Worm (Caenorhabditis elegans) whole organism, young adult: ENCODE results near the gene C28G1.2.
A peak's percentile ranks its signal among the peaks of the same experiment; 100 is the strongest.

Source experiments
- B0261.1 ChIP-seq: sonication (generic microtip); optimal IDR thresholded peaks from 2 replicates; lab custom pipeline; 2016; ENCODE audit warnings: mild to moderate bottlenecking, missing genetic modification characterization, moderate library complexity, missing compliant biosample characterization
- B0336.3 ChIP-seq: fragments of 200-800 bp; sonication (Bioruptor generic); IDR thresholded peaks from 2 replicates; pipeline ENCODE4 v1.3.6; 2022; ENCODE audit warnings: missing genetic modification characterization, missing compliant biosample characterization
- D2030.7 ChIP-seq: fragments of 200-800 bp; sonication (Bioruptor generic); IDR thresholded peaks from 2 replicates; pipeline ENCODE4 v1.3.6; 2022; ENCODE audit warnings: missing genetic modification reagents, missing genetic modification characterization, missing compliant biosample characterization
- F33H1.4 ChIP-seq: fragments of 200-800 bp; sonication (Bioruptor generic); IDR thresholded peaks from 2 replicates; pipeline ENCODE4 v1.3.6; 2022; ENCODE audit warnings: missing genetic modification reagents, missing genetic modification characterization, missing compliant biosample characterization
- F37B4.10 ChIP-seq: fragments of 200-800 bp; sonication (Bioruptor generic); IDR thresholded peaks from 2 replicates; pipeline ENCODE4 v1.3.6; 2022; ENCODE audit warnings: missing genetic modification characterization, missing compliant biosample characterization
- F55B11.4 ChIP-seq: sonication (generic microtip); optimal IDR thresholded peaks from 2 replicates; lab custom pipeline; 2016; ENCODE audit warnings: missing compliant biosample characterization, missing genetic modification characterization, borderline replicate concordance; ENCODE audit not compliant: insufficient read depth
- K11D2.4 ChIP-seq: fragments of 200-800 bp; sonication (Bioruptor generic); IDR thresholded peaks from 2 replicates; pipeline ENCODE4 v1.3.6; 2022; ENCODE audit warnings: missing genetic modification reagents, missing genetic modification characterization, missing compliant biosample characterization
- T26A5.8 ChIP-seq: sonication (generic microtip); optimal IDR thresholded peaks from 2 replicates; lab custom pipeline; 2016; ENCODE audit warnings: missing genetic modification characterization, missing compliant biosample characterization
- Y53G8AR.9 ChIP-seq: fragments of 200-800 bp; sonication (Bioruptor generic); conservative IDR thresholded peaks from 2 replicates; pipeline ENCODE4 v1.3.6; 2022; ENCODE audit warnings: missing genetic modification reagents, missing genetic modification characterization, missing compliant biosample characterization
- ZK185.1 ChIP-seq: sonication (generic microtip); optimal IDR thresholded peaks from 2 replicates; lab custom pipeline; 2016; ENCODE audit warnings: mild to moderate bottlenecking, missing genetic modification characterization, missing compliant biosample characterization; ENCODE audit not compliant: poor library complexity, severe bottlenecking
- aptf-3 ChIP-seq: fragments of 200-800 bp; sonication (Bioruptor generic); IDR thresholded peaks from 2 replicates; pipeline ENCODE4 v1.3.6; 2022; ENCODE audit warnings: missing genetic modification characterization, missing compliant biosample characterization
- attf-5 ChIP-seq: fragments of 200-800 bp; sonication (Bioruptor generic); optimal IDR thresholded peaks from 2 replicates; lab custom pipeline; 2018; ENCODE audit warnings: mild to moderate bottlenecking, missing genetic modification characterization, missing compliant biosample characterization
- bed-1 ChIP-seq: fragments of 200-800 bp; sonication (Bioruptor generic); IDR thresholded peaks from 2 replicates; pipeline ENCODE4 v1.3.6; 2022; ENCODE audit warnings: missing genetic modification reagents, missing genetic modification characterization, missing compliant biosample characterization
- cebp-1 ChIP-seq, 2 experiments: fragments of 200-800 bp in 1 of 2; sonication (Bioruptor generic) in 1 of 2; sonication (generic microtip) in 1 of 2; IDR thresholded peaks in 1 of 2; optimal IDR thresholded peaks in 1 of 2; 2 replicates each; pipeline versions ENCODE4 v1.3.6 to Lab custom; 2017 to 2022; ENCODE audit warnings: missing compliant biosample characterization in 2 of 2, missing genetic modification characterization in 2 of 2, mild to moderate bottlenecking in 1 of 2, missing genetic modification reagents in 1 of 2, moderate library complexity in 1 of 2
- ceh-27 ChIP-seq: fragments of 200-800 bp; sonication (Bioruptor generic); optimal IDR thresholded peaks from 2 replicates; lab custom pipeline; 2018; ENCODE audit warnings: mild to moderate bottlenecking, missing genetic modification characterization, moderate library complexity, missing compliant biosample characterization
- ceh-91 ChIP-seq: fragments of 200-800 bp; sonication (Bioruptor generic); IDR thresholded peaks from 2 replicates; pipeline ENCODE4 v1.3.6; 2022; ENCODE audit warnings: missing genetic modification reagents, missing genetic modification characterization, missing compliant biosample characterization
- die-1 ChIP-seq: sonication (generic microtip); optimal IDR thresholded peaks from 2 replicates; lab custom pipeline; 2016; ENCODE audit warnings: missing genotype, mild to moderate bottlenecking, missing genetic modification characterization, missing compliant biosample characterization
- dpff-1 ChIP-seq: sonication (generic microtip); optimal IDR thresholded peaks from 2 replicates; lab custom pipeline; 2017; ENCODE audit warnings: mild to moderate bottlenecking, missing genetic modification characterization, missing compliant biosample characterization
- efl-1 ChIP-seq: fragments of 150-350 bp; optimal IDR thresholded peaks from 2 replicates; lab custom pipeline; 2014; ENCODE audit warnings: missing biosample characterization, missing genetic modification reagents, missing genetic modification characterization
- gei-17 ChIP-seq: fragments of 200-800 bp; sonication (Bioruptor generic); optimal IDR thresholded peaks from 2 replicates; lab custom pipeline; 2018; ENCODE audit warnings: mild to moderate bottlenecking, missing genetic modification characterization, missing compliant biosample characterization
- hmg-20 ChIP-seq: fragments of 200-800 bp; sonication (Bioruptor generic); IDR thresholded peaks from 2 replicates; pipeline ENCODE4 v1.3.6; 2022; ENCODE audit warnings: missing genetic modification reagents, missing genetic modification characterization, missing compliant biosample characterization
- hsf-1 ChIP-seq: fragments of 200-800 bp; sonication (Bioruptor generic); IDR thresholded peaks from 2 replicates; pipeline ENCODE4 v1.3.6; 2022; ENCODE audit warnings: missing genetic modification reagents, missing genetic modification characterization, missing compliant biosample characterization
- lag-1 ChIP-seq: fragments of 200-800 bp; sonication (Bioruptor generic); IDR thresholded peaks from 2 replicates; pipeline ENCODE4 v1.3.6; 2022; ENCODE audit warnings: missing genetic modification reagents, missing genetic modification characterization, missing compliant biosample characterization
- let-607 ChIP-seq, 2 experiments: fragments of 200-800 bp in 1 of 2; sonication (Bioruptor generic) in 1 of 2; sonication (generic microtip) in 1 of 2; optimal IDR thresholded peaks; 2 replicates each; lab custom pipeline; 2016 to 2018; ENCODE audit warnings: mild to moderate bottlenecking in 2 of 2, missing compliant biosample characterization in 2 of 2, missing genetic modification characterization in 2 of 2, moderate library complexity in 2 of 2, missing genotype in 1 of 2
- lin-26 ChIP-seq: fragments of 200-800 bp; sonication (Bioruptor generic); IDR thresholded peaks from 2 replicates; pipeline ENCODE4 v1.3.6; 2022; ENCODE audit warnings: missing genetic modification reagents, missing genetic modification characterization, missing compliant biosample characterization
- lin-54 ChIP-seq: fragments of 200-800 bp; sonication (Bioruptor generic); optimal IDR thresholded peaks from 2 replicates; lab custom pipeline; 2018; ENCODE audit warnings: mild to moderate bottlenecking, missing genetic modification characterization, missing compliant biosample characterization
- lir-1 ChIP-seq: fragments of 200-800 bp; sonication (Bioruptor generic); conservative IDR thresholded peaks from 2 replicates; pipeline ENCODE4 v1.3.6; 2022; ENCODE audit warnings: missing genetic modification reagents, missing genetic modification characterization, missing compliant biosample characterization
- lsl-1 ChIP-seq: fragments of 200-800 bp; sonication (Bioruptor generic); optimal IDR thresholded peaks from 2 replicates; lab custom pipeline; 2018; ENCODE audit warnings: mild to moderate bottlenecking, missing genetic modification characterization, moderate library complexity, missing compliant biosample characterization
- madf-6 ChIP-seq: fragments of 200-800 bp; sonication (Bioruptor generic); IDR thresholded peaks from 2 replicates; pipeline ENCODE4 v1.3.6; 2022; ENCODE audit warnings: missing genetic modification reagents, missing genetic modification characterization, missing compliant biosample characterization
- mxl-1 ChIP-seq: sonication (generic microtip); optimal IDR thresholded peaks from 2 replicates; lab custom pipeline; 2016; ENCODE audit warnings: missing genetic modification characterization, missing compliant biosample characterization
- nfyb-1 ChIP-seq: fragments of 200-800 bp; sonication (Bioruptor generic); IDR thresholded peaks from 2 replicates; pipeline ENCODE4 v1.3.6; 2022; ENCODE audit warnings: missing genetic modification reagents, missing genetic modification characterization, missing compliant biosample characterization
- nhr-120 ChIP-seq: fragments of 200-800 bp; sonication (Bioruptor generic); IDR thresholded peaks from 2 replicates; pipeline ENCODE4 v1.3.6; 2022; ENCODE audit warnings: missing genetic modification characterization, missing compliant biosample characterization
- nhr-80 ChIP-seq: sonication (generic microtip); optimal IDR thresholded peaks from 2 replicates; lab custom pipeline; 2016; ENCODE audit warnings: missing genetic modification characterization, missing compliant biosample characterization
- pbrm-1 ChIP-seq: fragments of 200-800 bp; sonication (Bioruptor generic); IDR thresholded peaks from 2 replicates; pipeline ENCODE4 v1.3.6; 2022; ENCODE audit warnings: missing genetic modification reagents, missing genetic modification characterization, missing compliant biosample characterization
- rcor-1 ChIP-seq: fragments of 200-800 bp; sonication (Bioruptor generic); IDR thresholded peaks from 2 replicates; pipeline ENCODE4 v1.3.6; 2022; ENCODE audit warnings: missing genetic modification reagents, missing genetic modification characterization, missing compliant biosample characterization
- rpc-1 ChIP-seq, 2 experiments: fragments of 150-350 bp in 1 of 2; sonication (generic microtip) in 1 of 2; optimal IDR thresholded peaks; 2 replicates each; lab custom pipeline; 2014 to 2018; ENCODE audit warnings: missing biosample characterization in 1 of 2, missing genetic modification characterization in 1 of 2, missing genetic modification reagents in 1 of 2, missing genotype in 1 of 2
- sdz-38 ChIP-seq: sonication (generic microtip); optimal IDR thresholded peaks from 2 replicates; lab custom pipeline; 2016; ENCODE audit warnings: missing genotype, missing genetic modification characterization, missing compliant biosample characterization
- sea-2 ChIP-seq: fragments of 200-800 bp; sonication (Bioruptor generic); IDR thresholded peaks from 2 replicates; pipeline ENCODE4 v1.3.6; 2022; ENCODE audit warnings: missing genetic modification characterization, missing compliant biosample characterization
- snpc-1.1 ChIP-seq: sonication (generic microtip); optimal IDR thresholded peaks from 2 replicates; lab custom pipeline; 2017; ENCODE audit warnings: missing genetic modification characterization, mild to moderate bottlenecking, missing compliant biosample characterization, antibody characterized with exemption, moderate library complexity, missing genotype, missing genetic modification reagents; ENCODE audit not compliant: insufficient read depth
- snpc-3.4 ChIP-seq: sonication (generic microtip); optimal IDR thresholded peaks from 2 replicates; lab custom pipeline; 2017; ENCODE audit warnings: missing genetic modification characterization, mild to moderate bottlenecking, missing compliant biosample characterization, antibody characterized with exemption, moderate library complexity, missing genotype, missing genetic modification reagents
- somi-1 ChIP-seq: fragments of 200-800 bp; sonication (Bioruptor generic); optimal IDR thresholded peaks from 2 replicates; lab custom pipeline; 2018; ENCODE audit warnings: mild to moderate bottlenecking, missing genetic modification characterization, missing compliant biosample characterization
- unc-130 ChIP-seq: sonication (generic microtip); optimal IDR thresholded peaks from 2 replicates; lab custom pipeline; 2016; ENCODE audit warnings: missing genetic modification reagents, missing genetic modification characterization, missing compliant biosample characterization
- ztf-18 ChIP-seq: sonication (generic microtip); optimal IDR thresholded peaks from 2 replicates; lab custom pipeline; 2016; ENCODE audit warnings: missing genotype, mild to moderate bottlenecking, missing genetic modification characterization, missing compliant biosample characterization
- ztf-22 ChIP-seq: fragments of 200-800 bp; sonication (Bioruptor generic); optimal IDR thresholded peaks from 2 replicates; lab custom pipeline; 2018; ENCODE audit warnings: mild to moderate bottlenecking, missing genetic modification characterization, moderate library complexity, missing compliant biosample characterization

Gene C28G1.2

DNA sequence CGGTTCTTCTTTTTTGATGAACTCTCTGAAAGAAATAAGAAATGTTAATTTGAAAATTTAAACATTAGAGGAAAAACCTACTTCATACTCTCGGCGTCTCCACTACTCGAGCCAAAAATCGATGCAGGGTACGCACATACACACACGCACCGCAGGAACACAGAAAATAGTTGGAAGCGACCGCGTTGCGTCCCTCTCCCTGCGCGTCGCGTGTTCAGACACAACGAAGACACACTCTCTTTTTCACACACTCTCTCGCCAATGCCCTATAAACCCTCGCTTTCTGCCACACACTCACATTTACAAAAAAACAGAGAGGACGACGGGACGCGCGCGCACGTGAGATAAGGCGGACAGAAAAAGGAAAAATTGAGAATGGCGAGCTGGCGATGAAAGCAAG, 24.9 kb upstream of the C28G1.2 start, which contains the start of gene R04E5.9 (continued):
- TF ChIP-seq Y53G8AR.9 (GFP tag; lab: Robert Waterston, UW) (no peak), ceh-91 (no peak), hmg-20 (GFP tag; lab: Robert Waterston, UW) (peak; percentile 50; the same call in 1 of the 2 replicates), F37B4.10 (no peak), lin-26 (no peak), B0336.3 (GFP tag; lab: Robert Waterston, UW) (peak; percentile 85), somi-1 (GFP tag; lab: Kevin White, UChicago) (peak; percentile 44), ztf-18 (tag; lab: Kevin White, UChicago) (peak; percentile 62), ztf-22 (peak; percentile 82), D2030.7 (no peak), dpff-1 (tag; lab: Kevin White, UChicago) (no peak), B0261.1 (tag; lab: Kevin White, UChicago) (peak; percentile 22), ZK185.1 (no peak), pbrm-1 (GFP tag; lab: Robert Waterston, UW) (peak; percentile 66; the same call in 1 of the 2 replicates), rcor-1 (GFP tag; lab: Robert Waterston, UW) (no peak; the same call in 1 of the 2 replicates), sea-2 (GFP tag; lab: Robert Waterston, UW) (no peak), efl-1 (GFP tag; lab: Kevin White, UChicago) (no peak), nhr-120 (GFP tag; lab: Robert Waterston, UW) (no peak), hsf-1 (GFP tag; lab: Robert Waterston, UW) (no peak), snpc-1.1 (tag; lab: Kevin White, UChicago) (no peak), K11D2.4 (GFP tag; lab: Robert Waterston, UW) (peak; percentile 69; the same call in 1 of the 2 replicates), aptf-3 (GFP tag; lab: Robert Waterston, UW) (no peak), ceh-27 (GFP tag; lab: Kevin White, UChicago) (peak; percentile 73), lin-54 (GFP tag; lab: Kevin White, UChicago) (peak; percentile 50), bed-1 (no peak)

ce11 chrX:8811916-8812315, 23.9 kb upstream of the C28G1.2 start, which contains the start of gene cnnm-2:
cnnm-2 (plus strand) TSS chrX:8812105.
- peak in 1 of 2 experiments; percentile 17 for TF ChIP-seq let-607 (tag; optimal IDR thresholded peaks at IDR 0.05; lab: Kevin White, UChicago)
- TF ChIP-seq sdz-38: no peak
- TF ChIP-seq cebp-1 (GFP tag; IDR thresholded peaks at IDR 0.05; lab: Robert Waterston, UW): no peak
- peak; percentile 16 for TF ChIP-seq cebp-1 (tag; optimal IDR thresholded peaks at IDR 0.05; lab: Kevin White, UChicago)
- TF ChIP-seq nhr-80: peak; percentile 84

ce11 chrX:8817929-8818328, 17.9 kb upstream of the C28G1.2 start:
- TF ChIP-seq attf-5 (GFP tag; lab: Kevin White, UChicago): peak; percentile 6
- TF ChIP-seq F33H1.4 (GFP tag; lab: Robert Waterston, UW): no peak
- TF ChIP-seq F37B4.10: no peak
- TF ChIP-seq sea-2 (GFP tag; lab: Robert Waterston, UW): no peak
- peak; percentile 42 for TF ChIP-seq ZK185.1
- peak; percentile 29 for TF ChIP-seq snpc-3.4 (tag; lab: Kevin White, UChicago)
- no peak for TF ChIP-seq F55B11.4 (tag; lab: Kevin White, UChicago)
- no peak for TF ChIP-seq lsl-1
- TF ChIP-seq nfyb-1 (GFP tag; lab: Robert Waterston, UW): 0 out of 2 replicates have a peak, but pooled peaks have one; percentile 10
- TF ChIP-seq lin-54 (GFP tag; lab: Kevin White, UChicago): peak; percentile 1
- TF ChIP-seq let-607 (tag; optimal IDR thresholded peaks at IDR 0.05; lab: Kevin White, UChicago): peak in 1 of 2 experiments; percentile 10
- no peak for TF ChIP-seq unc-130
- TF ChIP-seq rpc-1 (optimal IDR thresholded peaks at IDR 0.05; lab: Kevin White, UChicago): peak; percentile 57
- peak; percentile 69 for TF ChIP-seq rpc-1 (tag; optimal IDR thresholded peaks at IDR 0.05; lab: Kevin White, UChicago)
- no peak for TF ChIP-seq mxl-1 (tag; lab: Kevin White, UChicago)
- TF ChIP-seq lag-1 (GFP tag; lab: Robert Waterston, UW): no peak
- TF ChIP-seq gei-17 (GFP tag; lab: Kevin White, UChicago): no peak
- TF ChIP-seq madf-6: no peak
- peak; percentile 84 for TF ChIP-seq lin-26
- TF ChIP-seq T26A5.8 (tag; lab: Kevin White, UChicago): no peak
- TF ChIP-seq efl-1 (GFP tag; lab: Kevin White, UChicago): no peak
- peak; percentile 32 for TF ChIP-seq die-1
- TF ChIP-seq D2030.7: peak; percentile 31; the same call in 1 of the 2 replicates
- no peak for TF ChIP-seq lir-1 (GFP tag; lab: Robert Waterston, UW)
